Worm (Caenorhabditis elegans) whole organism, late embryonic: Measurements from ENCODE around the gene R07E5.11.

Experiments
- F13H6.1 ChIP-seq: sonication (generic microtip); optimal IDR thresholded peaks from 2 replicates; lab custom pipeline; 2016; ENCODE audit warnings: missing genetic modification characterization, missing compliant biosample characterization
- K09A11.1 ChIP-seq: sonication (generic microtip); optimal IDR thresholded peaks from 2 replicates; lab custom pipeline; 2017; ENCODE audit warnings: antibody characterized with exemption, mild to moderate bottlenecking, missing genetic modification characterization, missing compliant biosample characterization; ENCODE audit not compliant: insufficient read depth
- T23F11.4 ChIP-seq: fragments of 200-800 bp; sonication (Bioruptor generic); optimal IDR thresholded peaks from 2 replicates; lab custom pipeline; 2018; ENCODE audit warnings: mild to moderate bottlenecking, missing genetic modification characterization, missing compliant biosample characterization
- Y22D7AL.16 ChIP-seq: sonication (generic microtip); optimal IDR thresholded peaks from 2 replicates; lab custom pipeline; 2016; ENCODE audit warnings: missing genetic modification characterization, missing compliant biosample characterization
- ama-1 ChIP-seq: fragments of 150-350 bp; optimal IDR thresholded peaks from 2 replicates; lab custom pipeline; 2014
- ceh-14 ChIP-seq: sonication (generic microtip); optimal IDR thresholded peaks from 2 replicates; lab custom pipeline; 2016; ENCODE audit warnings: missing genotype, missing genetic modification characterization, missing compliant biosample characterization
- ceh-18 ChIP-seq: sonication (generic microtip); optimal IDR thresholded peaks from 2 replicates; lab custom pipeline; 2016; ENCODE audit warnings: missing genetic modification characterization, missing compliant biosample characterization
- ceh-22 ChIP-seq: sonication (generic microtip); optimal IDR thresholded peaks from 2 replicates; lab custom pipeline; 2017; ENCODE audit warnings: missing biosample characterization, missing genetic modification characterization
- ceh-24 ChIP-seq: sonication (generic microtip); optimal IDR thresholded peaks from 2 replicates; lab custom pipeline; 2016; ENCODE audit warnings: mild to moderate bottlenecking, missing genetic modification characterization, missing compliant biosample characterization
- ceh-30 ChIP-seq: fragments of 150-350 bp; optimal IDR thresholded peaks from 2 replicates; lab custom pipeline; 2014; ENCODE audit warnings: missing biosample characterization, missing genetic modification characterization
- ceh-31 ChIP-seq: sonication (generic microtip); optimal IDR thresholded peaks from 2 replicates; lab custom pipeline; 2016; ENCODE audit warnings: missing genetic modification characterization, missing compliant biosample characterization
- ceh-34 ChIP-seq: sonication (generic microtip); optimal IDR thresholded peaks from 2 replicates; lab custom pipeline; 2016; ENCODE audit warnings: mild to moderate bottlenecking, missing genetic modification characterization, missing compliant biosample characterization
- ceh-45 ChIP-seq: fragments of 200-800 bp; sonication (Bioruptor generic); IDR thresholded peaks from 2 replicates; pipeline ENCODE4 v1.3.6; 2022; ENCODE audit warnings: missing genetic modification reagents, missing genetic modification characterization, missing compliant biosample characterization
- ceh-6 ChIP-seq: fragments of 200-800 bp; sonication (Bioruptor generic); optimal IDR thresholded peaks from 2 replicates; lab custom pipeline; 2018; ENCODE audit warnings: mild to moderate bottlenecking, missing genetic modification characterization, missing compliant biosample characterization
- che-1 ChIP-seq: sonication (generic microtip); optimal IDR thresholded peaks from 2 replicates; lab custom pipeline; 2016; ENCODE audit warnings: mild to moderate bottlenecking, missing genetic modification characterization, missing compliant biosample characterization
- dmd-4 ChIP-seq: sonication (generic microtip); optimal IDR thresholded peaks from 2 replicates; lab custom pipeline; 2016; ENCODE audit warnings: borderline replicate concordance, missing genetic modification characterization, missing compliant biosample characterization
- elt-2 ChIP-seq: sonication (generic microtip); optimal IDR thresholded peaks from 2 replicates; lab custom pipeline; 2016; ENCODE audit warnings: missing genetic modification reagents, missing genetic modification characterization, missing compliant biosample characterization
- gmeb-2 ChIP-seq: sonication (generic microtip); optimal IDR thresholded peaks from 2 replicates; lab custom pipeline; 2016; ENCODE audit warnings: missing genetic modification characterization, inconsistent platforms, missing compliant biosample characterization
- hlh-6 ChIP-seq: sonication (generic microtip); optimal IDR thresholded peaks from 2 replicates; lab custom pipeline; 2016; ENCODE audit warnings: missing genotype, missing genetic modification characterization, missing compliant biosample characterization
- lim-6 ChIP-seq: sonication (generic microtip); optimal IDR thresholded peaks from 2 replicates; lab custom pipeline; 2016; ENCODE audit warnings: missing genetic modification characterization, missing compliant biosample characterization
- madf-2 ChIP-seq: sonication (generic microtip); optimal IDR thresholded peaks from 2 replicates; lab custom pipeline; 2017; ENCODE audit warnings: missing genetic modification characterization, missing compliant biosample characterization
- mec-3 ChIP-seq: sonication (generic microtip); optimal IDR thresholded peaks from 2 replicates; lab custom pipeline; 2016; ENCODE audit warnings: borderline replicate concordance, missing genetic modification characterization, missing compliant biosample characterization
- nfya-1 ChIP-seq: sonication (generic microtip); optimal IDR thresholded peaks from 2 replicates; lab custom pipeline; 2017; ENCODE audit warnings: missing genetic modification characterization, mild to moderate bottlenecking, missing compliant biosample characterization, antibody characterized with exemption, moderate library complexity
- npax-4 ChIP-seq: sonication (generic microtip); optimal IDR thresholded peaks from 2 replicates; lab custom pipeline; 2016; ENCODE audit warnings: missing genetic modification characterization, missing compliant biosample characterization
- odd-2 ChIP-seq: sonication (generic microtip); optimal IDR thresholded peaks from 2 replicates; lab custom pipeline; 2017; ENCODE audit warnings: antibody characterized with exemption, mild to moderate bottlenecking, missing genetic modification characterization, missing compliant biosample characterization
- pqm-1 ChIP-seq: sonication (generic microtip); optimal IDR thresholded peaks from 2 replicates; lab custom pipeline; 2016; ENCODE audit warnings: missing genetic modification characterization, missing compliant biosample characterization
- ref-2 ChIP-seq: sonication (generic microtip); optimal IDR thresholded peaks from 2 replicates; lab custom pipeline; 2016; ENCODE audit warnings: missing genetic modification characterization, missing compliant biosample characterization
- sdc-2 ChIP-seq: sonication (generic microtip); optimal IDR thresholded peaks from 2 replicates; lab custom pipeline; 2016; ENCODE audit warnings: missing genotype, missing genetic modification characterization, missing compliant biosample characterization
- sox-2 ChIP-seq: fragments of 200-800 bp; sonication (Bioruptor generic); IDR thresholded peaks from 2 replicates; pipeline ENCODE4 v1.3.6; 2022; ENCODE audit warnings: missing genetic modification reagents, missing genetic modification characterization, missing compliant biosample characterization
- syd-9 ChIP-seq: sonication (generic microtip); optimal IDR thresholded peaks from 2 replicates; lab custom pipeline; 2016; ENCODE audit warnings: mild to moderate bottlenecking, missing genetic modification characterization, moderate library complexity, missing compliant biosample characterization
- tbx-2 ChIP-seq: sonication (generic microtip); optimal IDR thresholded peaks from 2 replicates; lab custom pipeline; 2016; ENCODE audit warnings: missing genetic modification characterization, missing compliant biosample characterization
- tbx-7 ChIP-seq: sonication (generic microtip); optimal IDR thresholded peaks from 2 replicates; lab custom pipeline; 2016; ENCODE audit warnings: missing genotype, missing genetic modification characterization, missing compliant biosample characterization
- ttx-3 ChIP-seq: sonication (generic microtip); optimal IDR thresholded peaks from 2 replicates; lab custom pipeline; 2016; ENCODE audit warnings: missing genetic modification reagents, missing genetic modification characterization, missing compliant biosample characterization
- unc-3 ChIP-seq, 2 experiments: fragments of 200-800 bp in 1 of 2; sonication (Bioruptor generic) in 1 of 2; sonication (generic microtip) in 1 of 2; conservative IDR thresholded peaks in 1 of 2; optimal IDR thresholded peaks in 1 of 2; 2 replicates each; pipeline versions ENCODE4 v1.3.6 to Lab custom; 2016 to 2022; ENCODE audit warnings: missing compliant biosample characterization in 2 of 2, missing genetic modification characterization in 2 of 2, missing genetic modification reagents in 1 of 2
- unc-42 ChIP-seq: sonication (generic microtip); optimal IDR thresholded peaks from 2 replicates; lab custom pipeline; 2016; ENCODE audit warnings: missing genotype, missing genetic modification characterization, missing compliant biosample characterization
- unc-55 ChIP-seq: sonication (generic microtip); optimal IDR thresholded peaks from 2 replicates; lab custom pipeline; 2017; ENCODE audit warnings: missing biosample characterization, missing genetic modification reagents, missing genetic modification characterization
- ztf-16 ChIP-seq: sonication (generic microtip); optimal IDR thresholded peaks from 2 replicates; lab custom pipeline; 2017; ENCODE audit warnings: missing genetic modification characterization, missing compliant biosample characterization

Gene R07E5.11

DNA sequence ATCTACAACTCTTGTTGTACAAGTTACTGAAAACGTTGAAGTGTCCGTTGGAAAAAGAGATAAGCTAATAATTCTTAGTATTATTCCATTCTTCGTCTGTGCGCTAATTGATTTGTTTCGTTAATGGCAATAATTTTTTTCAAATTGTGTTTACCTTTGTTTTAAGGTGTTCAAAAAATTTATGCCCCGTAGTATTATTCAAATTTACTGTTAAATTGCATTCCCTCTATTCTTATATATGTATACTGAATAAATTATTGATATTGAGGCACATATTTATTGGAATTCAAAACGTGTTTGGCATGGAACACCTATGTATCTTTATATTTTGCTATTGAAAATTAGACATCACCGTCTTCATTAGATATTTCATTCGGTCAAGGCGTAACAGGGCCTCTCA lies 40.2 kb downstream of the R07E5.11 start, which contains the start of gene pals-26:
Gene pals-26 (plus strand): TSS at position 301 of the 400 bp plus-strand sequence.
- no peak for TF ChIP-seq lim-6 (tag; lab: Kevin White, UChicago)
- no peak for TF ChIP-seq unc-55 (GFP tag; lab: Kevin White, UChicago)
- TF ChIP-seq pqm-1 (tag; lab: Kevin White, UChicago) = no peak
- TF ChIP-seq elt-2 (tag; lab: Kevin White, UChicago) = no peak
- TF ChIP-seq ceh-18 (tag; lab: Kevin White, UChicago) = no peak
- TF ChIP-seq sdc-2 (tag; lab: Kevin White, UChicago) = no peak
- TF ChIP-seq odd-2 (tag; lab: Kevin White, UChicago) = no peak
- TF ChIP-seq hlh-6 = no peak
- no peak for TF ChIP-seq T23F11.4
- TF ChIP-seq F13H6.1 = no peak
- TF ChIP-seq ceh-34 (tag; lab: Kevin White, UChicago) = no peak
- TF ChIP-seq ceh-45 = no peak
- no peak for TF ChIP-seq ceh-22 (tag; lab: Kevin White, UChicago)
- no peak for TF ChIP-seq syd-9 (tag; lab: Kevin White, UChicago)
- no peak for TF ChIP-seq ztf-16 (tag; lab: Kevin White, UChicago)
- no peak for TF ChIP-seq ceh-24 (tag; lab: Kevin White, UChicago)
- no peak for TF ChIP-seq tbx-2 (tag; lab: Kevin White, UChicago)
- TF ChIP-seq ttx-3 = no peak
- TF ChIP-seq ceh-14 (tag; lab: Kevin White, UChicago) = no peak

DNA sequence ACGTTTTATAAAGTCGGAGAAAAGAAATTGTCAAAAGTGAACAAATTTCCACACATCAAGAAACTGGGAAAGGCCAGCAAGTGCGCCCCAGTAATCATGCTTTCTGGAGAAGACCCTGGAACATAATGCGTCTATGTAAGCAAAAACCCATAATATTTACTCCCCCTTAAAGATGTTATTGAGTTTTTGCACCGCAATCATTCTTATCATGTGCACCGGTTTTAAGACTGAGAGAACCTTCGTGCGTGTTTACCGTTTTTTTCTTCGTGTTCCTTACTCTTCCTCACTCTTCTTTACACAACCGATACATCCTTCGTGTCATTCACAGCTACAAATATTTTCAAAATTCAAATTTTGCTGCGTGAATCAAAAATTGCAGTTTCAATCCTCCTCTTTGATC lies 42.1 kb downstream of the R07E5.11 start:
- no peak for TF ChIP-seq unc-42 (tag; lab: Kevin White, UChicago)
- TF ChIP-seq ceh-18 (tag; lab: Kevin White, UChicago) = no peak
- no peak for TF ChIP-seq hlh-6
- no peak for TF ChIP-seq tbx-2 (tag; lab: Kevin White, UChicago)
- no peak for TF ChIP-seq odd-2 (tag; lab: Kevin White, UChicago)
- no peak for TF ChIP-seq tbx-7
- TF ChIP-seq dmd-4 (tag; lab: Kevin White, UChicago) = no peak
- no peak for TF ChIP-seq ama-1 (lab: Kevin White, UChicago)
- TF ChIP-seq gmeb-2 (tag; lab: Kevin White, UChicago) = no peak
- TF ChIP-seq T23F11.4 = no peak
- TF ChIP-seq ref-2 (tag; lab: Kevin White, UChicago) = no peak
- TF ChIP-seq sdc-2 (tag; lab: Kevin White, UChicago) = no peak
- no peak for TF ChIP-seq ceh-31
- TF ChIP-seq ceh-6 = no peak
- TF ChIP-seq F13H6.1 = no peak
- TF ChIP-seq unc-55 (GFP tag; lab: Kevin White, UChicago) = no peak
- no peak for TF ChIP-seq sox-2 (GFP tag; lab: Robert Waterston, UW)
- TF ChIP-seq, all 69 proteins: peak for 0

DNA sequence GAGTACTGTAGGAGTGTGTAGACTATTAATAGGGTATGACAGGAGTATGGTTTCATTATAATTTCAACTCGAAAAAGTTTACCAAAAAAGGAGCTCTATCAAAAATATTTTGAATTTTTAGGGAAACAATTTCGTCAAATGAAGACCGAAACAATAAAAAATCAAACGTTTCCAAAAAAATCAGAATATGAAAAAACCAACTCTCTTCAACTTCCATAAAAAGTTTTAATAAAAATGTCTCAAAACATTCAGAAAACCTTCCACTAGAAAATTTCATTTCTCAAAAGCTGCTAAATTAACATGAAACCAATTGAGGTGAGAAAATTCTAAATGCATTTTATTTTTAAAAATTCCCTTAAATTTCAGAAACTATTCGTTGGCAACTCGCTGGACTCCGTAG lies 44.5 kb downstream of the R07E5.11 start, which contains the start of gene ckb-3:
Gene ckb-3 (plus strand): TSS at position 301 of the 400 bp plus-strand sequence.
- no peak for TF ChIP-seq unc-3 (GFP tag; conservative IDR thresholded peaks at IDR 0.05; lab: Robert Waterston, UW)
- TF ChIP-seq unc-3 (tag; optimal IDR thresholded peaks at IDR 0.05; lab: Kevin White, UChicago) = no peak
- no peak for TF ChIP-seq ceh-30 (tag; lab: Kevin White, UChicago)
- no peak for TF ChIP-seq che-1 (tag; lab: Kevin White, UChicago)
- no peak for TF ChIP-seq npax-4 (tag; lab: Kevin White, UChicago)
- TF ChIP-seq Y22D7AL.16 (tag; lab: Kevin White, UChicago) = no peak
- TF ChIP-seq nfya-1 (tag; lab: Kevin White, UChicago) = no peak
- TF ChIP-seq elt-2 (tag; lab: Kevin White, UChicago) = no peak
- TF ChIP-seq madf-2 (tag; lab: Kevin White, UChicago) = no peak
- no peak for TF ChIP-seq sox-2 (GFP tag; lab: Robert Waterston, UW)
- no peak for TF ChIP-seq K09A11.1 (tag; lab: Kevin White, UChicago)
- TF ChIP-seq tbx-7 = no peak
- TF ChIP-seq mec-3 (tag; lab: Kevin White, UChicago) = no peak
